Fruit fly (Drosophila melanogaster) whole organism, embryonic: ENCODE results near the gene CG33631.
A peak's percentile ranks its signal among the peaks of the same experiment; 100 is the strongest.

Experiments used
- Adf1 ChIP-seq: fragments of 200-800 bp; sonication (Bioruptor generic); IDR thresholded peaks from 2 replicates; pipeline ENCODE4 v1.3.6; 2022; ENCODE audit warnings: missing biosample characterization, missing genetic modification characterization
- Atf-2 ChIP-seq: fragments of 200-800 bp; sonication (Bioruptor generic); optimal IDR thresholded peaks from 2 replicates; lab custom pipeline; 2016; ENCODE audit warnings: missing biosample characterization, missing genetic modification characterization
- CG10321 ChIP-seq: fragments of 200-800 bp; sonication (Bioruptor generic); IDR thresholded peaks from 2 replicates; pipeline ENCODE4 v1.3.6; 2022; ENCODE audit warnings: missing biosample characterization, missing genetic modification characterization
- CG10462 ChIP-seq: fragments of 200-800 bp; sonication (Bioruptor generic); optimal IDR thresholded peaks from 2 replicates; lab custom pipeline; 2016; ENCODE audit warnings: missing biosample characterization, missing genetic modification characterization
- CG12769 ChIP-seq: fragments of 200-800 bp; sonication (Bioruptor generic); optimal IDR thresholded peaks from 2 replicates; lab custom pipeline; 2019; ENCODE audit warnings: missing biosample characterization, mild to moderate bottlenecking, missing genetic modification characterization, moderate library complexity
- CG13296 ChIP-seq: fragments of 200-800 bp; sonication (Bioruptor generic); optimal IDR thresholded peaks from 3 replicates; lab custom pipeline; 2018; ENCODE audit warnings: missing biosample characterization, mild to moderate bottlenecking, missing genetic modification characterization
- CG15269 ChIP-seq: fragments of 200-800 bp; sonication (Bioruptor generic); optimal IDR thresholded peaks from 2 replicates; lab custom pipeline; 2018; ENCODE audit warnings: missing biosample characterization, mild to moderate bottlenecking, missing genetic modification characterization, moderate library complexity
- CG17328 ChIP-seq: fragments of 200-800 bp; sonication (Bioruptor generic); IDR thresholded peaks from 2 replicates; pipeline ENCODE4 v1.3.6; 2022; ENCODE audit warnings: missing biosample characterization, missing genetic modification characterization
- CG1832 ChIP-seq: fragments of 200-800 bp; sonication (Bioruptor generic); optimal IDR thresholded peaks from 2 replicates; lab custom pipeline; 2017; ENCODE audit warnings: missing biosample characterization, mild to moderate bottlenecking, missing genetic modification characterization, inconsistent platforms
- CG2202 ChIP-seq: fragments of 200-800 bp; sonication (Bioruptor generic); optimal IDR thresholded peaks from 2 replicates; lab custom pipeline; 2018; ENCODE audit warnings: missing biosample characterization, mild to moderate bottlenecking, missing genetic modification characterization
- CG2678 ChIP-seq: fragments of 200-800 bp; sonication (Bioruptor generic); optimal IDR thresholded peaks from 3 replicates; lab custom pipeline; 2019; ENCODE audit warnings: missing biosample characterization, mild to moderate bottlenecking, missing genetic modification characterization, moderate library complexity
- CG31365 ChIP-seq: fragments of 200-800 bp; sonication (Bioruptor generic); optimal IDR thresholded peaks from 2 replicates; lab custom pipeline; 2018; ENCODE audit warnings: missing biosample characterization, mild to moderate bottlenecking, missing genetic modification characterization
- CG34224 ChIP-seq: fragments of 200-800 bp; sonication (Bioruptor generic); IDR thresholded peaks from 3 replicates; pipeline ENCODE4 v1.3.6; 2022; ENCODE audit warnings: missing biosample characterization, missing genetic modification characterization; ENCODE audit not compliant: partially characterized antibody
- CG34376 ChIP-seq: fragments of 200-800 bp; sonication (Bioruptor generic); optimal IDR thresholded peaks from 2 replicates; lab custom pipeline; 2018; ENCODE audit warnings: missing biosample characterization, mild to moderate bottlenecking, missing genetic modification characterization
- CG42726 ChIP-seq: fragments of 200-800 bp; sonication (Bioruptor generic); IDR thresholded peaks from 2 replicates; pipeline ENCODE4 v1.3.6; 2022; ENCODE audit warnings: missing biosample characterization, missing genetic modification characterization; ENCODE audit not compliant: partially characterized antibody
- CG6765 ChIP-seq: fragments of 200-800 bp; sonication (Bioruptor generic); optimal IDR thresholded peaks from 3 replicates; lab custom pipeline; 2017; ENCODE audit warnings: missing biosample characterization, mild to moderate bottlenecking, missing genetic modification characterization
- CG9932 ChIP-seq: fragments of 200-800 bp; sonication (Bioruptor generic); IDR thresholded peaks from 2 replicates; pipeline ENCODE4 v1.3.6; 2022; ENCODE audit warnings: missing biosample characterization, missing genetic modification characterization
- Dll ChIP-seq: fragments of 200-800 bp; sonication (Bioruptor generic); IDR thresholded peaks from 4 replicates; pipeline ENCODE4 v1.3.6; 2022; ENCODE audit warnings: missing biosample characterization, missing genetic modification characterization; ENCODE audit not compliant: partially characterized antibody
- HmgZ ChIP-seq: fragments of 200-800 bp; sonication (Bioruptor generic); optimal IDR thresholded peaks from 2 replicates; lab custom pipeline; 2018; ENCODE audit warnings: missing biosample characterization, mild to moderate bottlenecking, missing genetic modification characterization
- Hr78 ChIP-seq, 2 experiments: fragments of 200-800 bp in 1 of 2; fragments of >200 bp in 1 of 2; sonication (Bioruptor generic) in 1 of 2; optimal IDR thresholded peaks; 2 replicates each; lab custom pipeline; 2017 to 2019; ENCODE audit warnings: missing biosample characterization in 2 of 2, missing genetic modification characterization in 2 of 2, mild to moderate bottlenecking in 1 of 2, moderate library complexity in 1 of 2
- MTF-1 ChIP-seq: fragments of 200-800 bp; sonication (Bioruptor generic); optimal IDR thresholded peaks from 2 replicates; lab custom pipeline; 2018; ENCODE audit warnings: missing biosample characterization, mild to moderate bottlenecking, missing genetic modification characterization, borderline replicate concordance
- Med ChIP-seq: fragments of 200-800 bp; sonication (Bioruptor generic); peaks from one replicate; lab custom pipeline; 2016; ENCODE audit warnings: missing biosample characterization, missing genetic modification characterization, mild to moderate bottlenecking, inconsistent platforms, moderate library complexity
- Opbp ChIP-seq: fragments of 200-800 bp; sonication (Bioruptor generic); IDR thresholded peaks from 3 replicates; pipeline ENCODE4 v1.3.6; 2022; ENCODE audit warnings: missing biosample characterization, missing genetic modification characterization; ENCODE audit not compliant: partially characterized antibody
- Ptx1 ChIP-seq: fragments of 200-800 bp; sonication (Bioruptor generic); IDR thresholded peaks from 2 replicates; pipeline ENCODE4 v1.3.6; 2022; ENCODE audit warnings: missing biosample characterization, missing genetic modification characterization
- Xbp1 ChIP-seq: fragments of 200-800 bp; sonication (Bioruptor generic); optimal IDR thresholded peaks from 3 replicates; lab custom pipeline; 2016; ENCODE audit warnings: missing biosample characterization, mild to moderate bottlenecking, missing genetic modification characterization
- bbx ChIP-seq: fragments of 200-800 bp; sonication (Bioruptor generic); IDR thresholded peaks from 2 replicates; pipeline ENCODE4 v1.3.6; 2022; ENCODE audit warnings: missing biosample characterization, missing genetic modification characterization; ENCODE audit not compliant: partially characterized antibody
- chinmo ChIP-seq: fragments of 200-800 bp; sonication (Bioruptor generic); IDR thresholded peaks from 4 replicates; pipeline ENCODE4 v1.3.6; 2022; ENCODE audit warnings: missing biosample characterization, missing genetic modification characterization; ENCODE audit not compliant: partially characterized antibody
- ci ChIP-seq: fragments of 200-800 bp; sonication (Bioruptor generic); IDR thresholded peaks from 3 replicates; pipeline ENCODE4 v1.3.6; 2022; ENCODE audit warnings: missing biosample characterization, missing genetic modification characterization
- da ChIP-seq: fragments of 200-800 bp; sonication (Bioruptor generic); optimal IDR thresholded peaks from 2 replicates; lab custom pipeline; 2016; ENCODE audit warnings: missing biosample characterization, missing genetic modification characterization
- exex ChIP-seq: fragments of 200-800 bp; sonication (Bioruptor generic); optimal IDR thresholded peaks from 4 replicates; lab custom pipeline; 2018; ENCODE audit warnings: missing biosample characterization, mild to moderate bottlenecking, missing genetic modification characterization, moderate library complexity
- fd102C ChIP-seq: fragments of 200-800 bp; sonication (Bioruptor generic); optimal IDR thresholded peaks from 2 replicates; lab custom pipeline; 2018; ENCODE audit warnings: missing biosample characterization, mild to moderate bottlenecking, missing genetic modification characterization, moderate library complexity
- gfzf ChIP-seq: fragments of 200-800 bp; sonication (Bioruptor generic); optimal IDR thresholded peaks from 2 replicates; lab custom pipeline; 2016; ENCODE audit warnings: missing biosample characterization, mild to moderate bottlenecking, missing genetic modification characterization, moderate library complexity
- kay ChIP-seq: fragments of 200-800 bp; sonication (Bioruptor generic); optimal IDR thresholded peaks from 2 replicates; lab custom pipeline; 2016; ENCODE audit warnings: missing biosample characterization, missing genetic modification characterization
- knrl ChIP-seq: fragments of 200-800 bp; sonication (Bioruptor generic); IDR thresholded peaks from 3 replicates; pipeline ENCODE4 v1.3.6; 2022; ENCODE audit warnings: missing biosample characterization, missing genetic modification characterization; ENCODE audit not compliant: partially characterized antibody
- lola ChIP-seq, 3 experiments: fragments of >200 bp in 2 of 3; fragments of 200-800 bp in 1 of 3; sonication (Bioruptor generic) in 1 of 3; optimal IDR thresholded peaks; 2 replicates each; lab custom pipeline; 2017 to 2019; ENCODE audit warnings: missing biosample characterization in 3 of 3, missing genetic modification characterization in 3 of 3, mild to moderate bottlenecking in 1 of 3, moderate library complexity in 1 of 3
- mirr ChIP-seq: fragments of 200-800 bp; sonication (Bioruptor generic); optimal IDR thresholded peaks from 3 replicates; lab custom pipeline; 2018; ENCODE audit warnings: missing biosample characterization, mild to moderate bottlenecking, missing genetic modification characterization
- nau ChIP-seq: fragments of 200-800 bp; sonication (Bioruptor generic); optimal IDR thresholded peaks from 3 replicates; lab custom pipeline; 2017; ENCODE audit warnings: missing biosample characterization, mild to moderate bottlenecking, missing genetic modification characterization, missing genetic modification reagents
- nerfin-2 ChIP-seq: fragments of 200-800 bp; sonication (Bioruptor generic); IDR thresholded peaks from 2 replicates; pipeline ENCODE4 v1.3.6; 2022; ENCODE audit warnings: missing biosample characterization, missing genetic modification characterization; ENCODE audit not compliant: partially characterized antibody
- pita ChIP-seq: fragments of 200-800 bp; sonication (Bioruptor generic); optimal IDR thresholded peaks from 2 replicates; lab custom pipeline; 2017; ENCODE audit warnings: missing biosample characterization, mild to moderate bottlenecking, missing genetic modification characterization
- sd ChIP-seq: fragments of 200-800 bp; sonication (Bioruptor generic); optimal IDR thresholded peaks from 3 replicates; lab custom pipeline; 2018; ENCODE audit warnings: missing biosample characterization, mild to moderate bottlenecking, missing genetic modification characterization, moderate library complexity
- sim ChIP-seq: fragments of 200-800 bp; sonication (Bioruptor generic); IDR thresholded peaks from 2 replicates; pipeline ENCODE4 v1.3.6; 2022; ENCODE audit warnings: missing biosample characterization, missing genetic modification characterization
- slbo ChIP-seq: fragments of 200-800 bp; sonication (Bioruptor generic); IDR thresholded peaks from 2 replicates; pipeline ENCODE4 v1.3.6; 2022; ENCODE audit warnings: missing biosample characterization, missing genetic modification characterization
- tx ChIP-seq: fragments of 200-800 bp; sonication (Bioruptor generic); optimal IDR thresholded peaks from 2 replicates; lab custom pipeline; 2016; ENCODE audit warnings: missing biosample characterization, missing genetic modification characterization
- unpg ChIP-seq: fragments of 200-800 bp; sonication (Bioruptor generic); optimal IDR thresholded peaks from 3 replicates; lab custom pipeline; 2018; ENCODE audit warnings: missing biosample characterization, mild to moderate bottlenecking, missing genetic modification characterization, moderate library complexity
- vnd ChIP-seq: fragments of 200-800 bp; sonication (Bioruptor generic); IDR thresholded peaks from 3 replicates; pipeline ENCODE4 v1.3.6; 2022; ENCODE audit warnings: missing biosample characterization, missing genetic modification characterization; ENCODE audit not compliant: partially characterized antibody
- zf30C ChIP-seq: fragments of 200-800 bp; sonication (Bioruptor generic); optimal IDR thresholded peaks from 3 replicates; lab custom pipeline; 2018; ENCODE audit warnings: missing biosample characterization, mild to moderate bottlenecking, missing genetic modification characterization

CG33631 gene

DNA sequence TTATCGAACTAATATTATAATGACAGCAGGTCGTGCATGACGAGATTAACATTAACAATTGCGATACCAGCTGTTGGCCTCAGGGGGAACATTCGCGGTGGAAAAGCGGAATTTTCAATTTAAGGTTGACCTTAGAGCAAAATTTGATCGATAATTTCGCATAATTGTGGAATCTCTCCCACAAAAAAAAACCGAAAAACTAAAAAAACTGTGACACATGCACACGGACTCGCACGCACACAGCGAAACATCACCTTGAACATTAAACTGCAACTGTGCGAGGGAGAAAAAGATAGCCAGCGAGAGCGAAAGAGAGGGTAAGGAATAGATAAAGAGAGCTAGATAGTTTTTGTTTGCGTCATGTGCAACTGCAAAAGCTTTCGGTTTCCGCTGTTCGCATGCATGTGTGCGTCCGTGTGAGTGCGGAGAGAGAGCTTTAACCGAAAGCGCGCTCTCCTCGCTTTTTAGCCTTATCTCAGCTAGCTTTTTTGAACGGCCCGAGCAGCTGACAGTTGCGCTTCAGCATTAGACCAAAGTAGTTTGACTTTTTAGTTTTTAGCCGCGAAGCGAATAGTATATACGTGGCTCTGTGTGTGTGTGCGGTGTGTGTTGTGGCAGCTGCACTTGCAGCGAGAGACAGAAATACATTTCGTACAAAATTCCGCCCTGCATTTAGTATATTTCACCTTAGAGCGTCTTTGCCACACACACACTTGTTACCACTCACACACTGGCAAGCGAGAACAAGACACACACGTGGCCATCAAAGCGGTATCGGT, 29.6 kb downstream of the CG33631 start (continued):
- TF ChIP-seq CG2678 (tag; lab: Kevin White, UChicago): peak; percentile 21
- no peak for TF ChIP-seq da (GFP tag; lab: Kevin White, UChicago)
- no peak for TF ChIP-seq gfzf (GFP tag; lab: Kevin White, UChicago)
- peak; percentile 55 for TF ChIP-seq CG1832 (GFP tag; lab: Kevin White, UChicago)
- TF ChIP-seq MTF-1: peak; percentile 44
- TF ChIP-seq CG2202 (tag; lab: Kevin White, UChicago): no peak
- TF ChIP-seq Med (GFP tag; lab: Kevin White, UChicago): peak; percentile 84
- TF ChIP-seq nau (GFP tag; lab: Kevin White, UChicago): peak; percentile 55
- 0 out of 2 replicates have a peak, but pooled peaks have one; percentile 26 for TF ChIP-seq CG17328
- TF ChIP-seq CG10321 (GFP tag; lab: Robert Waterston, UW): peak; percentile 14; the same call in 1 of the 2 replicates
- TF ChIP-seq sim (GFP tag; lab: Robert Waterston, UW): no peak
- TF ChIP-seq exex: peak; percentile 3
- TF ChIP-seq chinmo (GFP tag; lab: Robert Waterston, UW): peak; percentile 100
- TF ChIP-seq CG9932 (GFP tag; lab: Robert Waterston, UW): 0 out of 2 replicates have a peak, but pooled peaks have one; percentile 22
- TF ChIP-seq CG31365 (tag; lab: Kevin White, UChicago): peak; percentile 8
- no peak for TF ChIP-seq Ptx1 (GFP tag; lab: Robert Waterston, UW)
- TF ChIP-seq Atf-2 (GFP tag; lab: Kevin White, UChicago): no peak
- TF ChIP-seq zf30C (GFP tag; lab: Kevin White, UChicago): no peak
- TF ChIP-seq kay: peak; percentile 29
- TF ChIP-seq slbo: 0 out of 2 replicates have a peak, but pooled peaks have one; percentile 11
- peak; percentile 27 for TF ChIP-seq Xbp1 (GFP tag; lab: Kevin White, UChicago)
- TF ChIP-seq Dll (GFP tag; lab: Robert Waterston, UW): 0 out of 4 replicates have a peak, but pooled peaks have one; percentile 15
- peak; percentile 56 for TF ChIP-seq Adf1 (GFP tag; lab: Robert Waterston, UW)
- TF ChIP-seq CG12769: peak; percentile 43
- no peak for TF ChIP-seq lola (GFP tag; optimal IDR thresholded peaks at IDR 0.05; lab: Kevin White, UChicago)
- no peak for TF ChIP-seq CG6765 (GFP tag; lab: Kevin White, UChicago)
- TF ChIP-seq fd102C (GFP tag; lab: Kevin White, UChicago): no peak
- TF ChIP-seq Hr78 (GFP tag; optimal IDR thresholded peaks at IDR 0.05; lab: Kevin White, UChicago): peak in 1 of 2 experiments; percentile 40
- peak; percentile 43; the same call in 1 of the 2 replicates for TF ChIP-seq bbx (GFP tag; lab: Robert Waterston, UW)
- TF ChIP-seq pita (GFP tag; lab: Kevin White, UChicago): no peak
- no peak for TF ChIP-seq CG10462
- peak; percentile 77; the same call in 2 of the 3 replicates for TF ChIP-seq ci (GFP tag; lab: Robert Waterston, UW)
- peak; percentile 27; the same call in 1 of the 3 replicates for TF ChIP-seq CG34224 (GFP tag; lab: Robert Waterston, UW)
- TF ChIP-seq CG42726 (GFP tag; lab: Robert Waterston, UW): 0 out of 2 replicates have a peak, but pooled peaks have one; percentile 17
- TF ChIP-seq tx: no peak
- TF ChIP-seq sd (tag; lab: Kevin White, UChicago): peak; percentile 20
- peak; percentile 18 for TF ChIP-seq CG13296 (GFP tag; lab: Kevin White, UChicago)
- TF ChIP-seq CG34376 (GFP tag; lab: Kevin White, UChicago): peak; percentile 56
- TF ChIP-seq mirr: peak; percentile 59
- peak; percentile 19 for TF ChIP-seq unpg (GFP tag; lab: Kevin White, UChicago)
- TF ChIP-seq knrl (GFP tag; lab: Robert Waterston, UW): 0 out of 3 replicates have a peak, but pooled peaks have one; percentile 35
- peak; percentile 29; the same call in 1 of the 3 replicates for TF ChIP-seq Opbp
- TF ChIP-seq CG15269 (tag; lab: Kevin White, UChicago): peak; percentile 40
- 0 out of 2 replicates have a peak, but pooled peaks have one; percentile 37 for TF ChIP-seq nerfin-2
- TF ChIP-seq HmgZ: peak; percentile 45
- TF ChIP-seq vnd (GFP tag; lab: Robert Waterston, UW): no peak
